1 fruit fly cellular context compared by ENCODE assay signal in genomic region chrX:11351351-11351750, dm6.
TF ChIP-seq lines count a peak whose summit lies in the region.

No protein-coding gene starts in this region.

TF ChIP-seq in whole organism, embryonic, 481 proteins besides CTCF, POLR2A, EP300 and RAD21 (continued from another document):
- peak; percentile 18; the same call in 1 of the 2 replicates for TF ChIP-seq bbx (GFP tag; IDR thresholded peaks at IDR 0.05; lab: Robert Waterston, UW; ENCODE audit: partially characterized antibody)
- TF ChIP-seq tio (GFP tag; optimal IDR thresholded peaks at IDR 0.05; lab: Kevin White, UChicago): no peak
- no peak for TF ChIP-seq Doc3 (GFP tag; IDR thresholded peaks at IDR 0.05; lab: Robert Waterston, UW; ENCODE audit: partially characterized antibody)
- peak; percentile 12 for TF ChIP-seq MESR4 (GFP tag; optimal IDR thresholded peaks at IDR 0.05; lab: Kevin White, UChicago)
- no peak for TF ChIP-seq zf30C (GFP tag; optimal IDR thresholded peaks at IDR 0.05; lab: Kevin White, UChicago)
- peak; percentile 78 for TF ChIP-seq Poxn (GFP tag; IDR thresholded peaks at IDR 0.05; lab: Robert Waterston, UW)
- TF ChIP-seq klu (GFP tag; IDR thresholded peaks at IDR 0.05; lab: Robert Waterston, UW): peak; percentile 82
- peak; percentile 77 for TF ChIP-seq CG3838 (GFP tag; optimal IDR thresholded peaks at IDR 0.05; lab: Kevin White, UChicago)
- peak; percentile 84 for TF ChIP-seq vfl (GFP tag; optimal IDR thresholded peaks at IDR 0.05; lab: Kevin White, UChicago)
- peak; percentile 92 for TF ChIP-seq gsb (GFP tag; IDR thresholded peaks at IDR 0.05; lab: Robert Waterston, UW)
- TF ChIP-seq CG15479 (GFP tag; optimal IDR thresholded peaks at IDR 0.05; lab: Kevin White, UChicago): peak; percentile 20
- peak; percentile 95 for TF ChIP-seq CG2120 (GFP tag; optimal IDR thresholded peaks at IDR 0.05; lab: Kevin White, UChicago)
- peak; percentile 81 for TF ChIP-seq CG6254 (GFP tag; optimal IDR thresholded peaks at IDR 0.05; lab: Kevin White, UChicago)
- peak; percentile 92 for TF ChIP-seq CG13296 (GFP tag; optimal IDR thresholded peaks at IDR 0.05; lab: Kevin White, UChicago)
- peak; percentile 96 for TF ChIP-seq HLH3B (GFP tag; IDR thresholded peaks at IDR 0.05; lab: Robert Waterston, UW)
- peak; percentile 86 for TF ChIP-seq CG13775 (GFP tag; optimal IDR thresholded peaks at IDR 0.05; lab: Kevin White, UChicago)
- no peak for TF ChIP-seq hkb (optimal IDR thresholded peaks at IDR 0.05; lab: Kevin White, UChicago)
- TF ChIP-seq hkb (GFP tag; IDR thresholded peaks at IDR 0.05; lab: Robert Waterston, UW): peak; percentile 97
- no peak for TF ChIP-seq CG7963 (GFP tag; IDR thresholded peaks at IDR 0.05; lab: Robert Waterston, UW; ENCODE audit: partially characterized antibody)
- peak; percentile 88 for TF ChIP-seq wdn (GFP tag; IDR thresholded peaks at IDR 0.05; lab: Robert Waterston, UW)
- TF ChIP-seq hth (optimal IDR thresholded peaks at IDR 0.05; lab: Kevin White, UChicago): no peak
- TF ChIP-seq CG4404 (GFP tag; IDR thresholded peaks at IDR 0.05; lab: Robert Waterston, UW): peak; percentile 90
- TF ChIP-seq dmrt99B (tag; optimal IDR thresholded peaks at IDR 0.05; lab: Kevin White, UChicago): peak; percentile 95
- TF ChIP-seq wek (GFP tag; optimal IDR thresholded peaks at IDR 0.05; lab: Kevin White, UChicago): peak; percentile 89
- TF ChIP-seq CG3163 (GFP tag; optimal IDR thresholded peaks at IDR 0.05; lab: Kevin White, UChicago): peak; percentile 74
- TF ChIP-seq HLH54F (GFP tag; optimal IDR thresholded peaks at IDR 0.05; lab: Kevin White, UChicago): peak; percentile 92
- TF ChIP-seq Myb (GFP tag; optimal IDR thresholded peaks at IDR 0.05; lab: Kevin White, UChicago): peak; percentile 82
- TF ChIP-seq sob (GFP tag; IDR thresholded peaks at IDR 0.05; lab: Robert Waterston, UW): peak; percentile 96
- TF ChIP-seq lola (GFP tag; optimal IDR thresholded peaks at IDR 0.05; lab: Kevin White, UChicago): peak in 1 of 3 experiments; percentile 77
- peak; percentile 92 for TF ChIP-seq oc (tag; optimal IDR thresholded peaks at IDR 0.05; lab: Kevin White, UChicago)
- peak; percentile 84 for TF ChIP-seq Bdp1 (GFP tag; optimal IDR thresholded peaks at IDR 0.05; lab: Kevin White, UChicago)
- TF ChIP-seq Xrp1 (GFP tag; IDR thresholded peaks at IDR 0.05; lab: Robert Waterston, UW): peak; percentile 94
- peak; percentile 92 for TF ChIP-seq CG16815 (GFP tag; optimal IDR thresholded peaks at IDR 0.05; lab: Kevin White, UChicago)
